Fruit fly (Drosophila melanogaster): ENCODE measurements around the gene TwdlL.

- TF ChIP-seq toe (GFP tag; optimal IDR thresholded peaks at IDR 0.05), result no peak
- no peak for TF ChIP-seq Hr96 (GFP tag; optimal IDR thresholded peaks at IDR 0.05)
- TF ChIP-seq bab1 (GFP tag; optimal IDR thresholded peaks at IDR 0.05), result no peak
- TF ChIP-seq kay (GFP tag; ENCODE audit: borderline replicate concordance), result no peak
- TF ChIP-seq pad (GFP tag; optimal IDR thresholded peaks at IDR 0.05), result no peak
- TF ChIP-seq cic (GFP tag; optimal IDR thresholded peaks at IDR 0.05), result no peak
- no peak for TF ChIP-seq CG7045 (GFP tag; optimal IDR thresholded peaks at IDR 0.05)
- TF ChIP-seq CG12768 (GFP tag; optimal IDR thresholded peaks at IDR 0.05), result no peak
- TF ChIP-seq CG11617 (GFP tag; optimal IDR thresholded peaks at IDR 0.05), result no peak
These were observed 4.2 kb upstream of the TwdlL start, which contains the start of gene TwdlJ for dm6 chr3R:26629618-26630017.
